Worm (Caenorhabditis elegans): ENCODE data around the gene jmjd-1.1.

Gene jmjd-1.1

DNA sequence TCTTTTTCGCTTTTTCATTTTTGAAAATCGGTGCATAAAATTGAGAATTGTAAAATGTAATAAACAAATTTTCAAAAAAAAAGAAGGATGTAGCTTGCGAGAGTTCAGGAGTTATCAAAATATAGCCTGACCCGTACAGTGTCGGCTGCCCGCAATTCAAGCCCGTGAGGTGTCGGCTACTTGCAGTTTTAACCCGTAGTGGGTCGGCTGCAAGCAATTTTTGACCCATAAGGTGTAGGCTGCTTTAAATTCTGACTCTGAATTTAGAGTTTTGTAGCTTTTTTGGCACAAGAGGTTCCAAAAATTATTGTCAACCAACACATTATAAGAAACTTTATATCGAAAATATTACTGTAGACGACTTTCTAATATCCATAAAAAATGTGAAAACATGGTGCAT lies 39.6 kb downstream of the jmjd-1.1 start:
- TF ChIP-seq cog-1 (tag; optimal IDR thresholded peaks at IDR 0.05), result no peak
- TF ChIP-seq med-1 (GFP tag; optimal IDR thresholded peaks at IDR 0.05; ENCODE audit: insufficient read depth), result no peak
- no peak for TF ChIP-seq ztf-23 (GFP tag; IDR thresholded peaks at IDR 0.05)
- no peak for TF ChIP-seq flt-1 (GFP tag; IDR thresholded peaks at IDR 0.05)
- no peak for TF ChIP-seq klf-2 (GFP tag; conservative IDR thresholded peaks at IDR 0.05)
- no peak for TF ChIP-seq ref-1 (GFP tag; conservative IDR thresholded peaks at IDR 0.05)
- no peak for TF ChIP-seq tab-1 (GFP tag; IDR thresholded peaks at IDR 0.05)

DNA sequence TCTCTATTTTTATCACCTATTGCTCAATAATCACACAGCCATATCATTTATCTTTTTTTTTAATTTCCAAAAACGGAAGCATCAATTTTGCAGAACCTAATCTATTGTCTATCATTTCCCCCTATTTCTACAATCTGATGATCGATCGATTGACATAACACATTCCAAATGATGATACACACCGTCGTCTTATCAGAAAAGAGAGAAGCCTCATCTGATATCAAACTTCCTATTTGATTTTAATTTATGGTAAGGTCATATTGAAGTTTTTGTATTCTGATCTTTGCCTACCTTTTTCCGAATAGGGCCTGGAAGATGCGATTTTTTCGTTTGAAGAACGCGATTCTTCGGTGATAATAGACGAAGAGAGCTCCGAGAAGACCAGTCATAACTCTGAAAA lies 43.2 kb downstream of the jmjd-1.1 start:
- no peak for TF ChIP-seq med-1 (GFP tag; optimal IDR thresholded peaks at IDR 0.05; ENCODE audit: insufficient read depth)
- TF ChIP-seq ref-1 (GFP tag; conservative IDR thresholded peaks at IDR 0.05), result no peak
- no peak for TF ChIP-seq ztf-29 (GFP tag; IDR thresholded peaks at IDR 0.05)
- TF ChIP-seq klf-2 (GFP tag; conservative IDR thresholded peaks at IDR 0.05), result no peak
- no peak for TF ChIP-seq tab-1 (GFP tag; IDR thresholded peaks at IDR 0.05)
- no peak for TF ChIP-seq flt-1 (GFP tag; IDR thresholded peaks at IDR 0.05)
- no peak for TF ChIP-seq ztf-23 (GFP tag; IDR thresholded peaks at IDR 0.05)
- no peak for TF ChIP-seq cog-1 (tag; optimal IDR thresholded peaks at IDR 0.05)
- no peak for TF ChIP-seq T22C8.4 (GFP tag; IDR thresholded peaks at IDR 0.05)

ce11 chrII:11852191-11852901 lies 46.0 kb downstream of the jmjd-1.1 start:
- TF ChIP-seq flt-1 (GFP tag; IDR thresholded peaks at IDR 0.05), result no peak
- TF ChIP-seq T22C8.4 (GFP tag; IDR thresholded peaks at IDR 0.05), result no peak
- TF ChIP-seq tab-1 (GFP tag; IDR thresholded peaks at IDR 0.05), result no peak
- TF ChIP-seq klf-2 (GFP tag; conservative IDR thresholded peaks at IDR 0.05), result no peak
- no peak for TF ChIP-seq med-1 (GFP tag; optimal IDR thresholded peaks at IDR 0.05; ENCODE audit: insufficient read depth)

ce11 chrII:11853108-11853507 lies 46.8 kb downstream of the jmjd-1.1 start:
- TF ChIP-seq ztf-29 (GFP tag; IDR thresholded peaks at IDR 0.05) (no peak), med-1 (GFP tag; optimal IDR thresholded peaks at IDR 0.05; ENCODE audit: insufficient read depth) (no peak), ref-1 (GFP tag; conservative IDR thresholded peaks at IDR 0.05) (no peak), cog-1 (tag; optimal IDR thresholded peaks at IDR 0.05) (no peak), klf-2 (GFP tag; conservative IDR thresholded peaks at IDR 0.05) (no peak), flt-1 (GFP tag; IDR thresholded peaks at IDR 0.05) (no peak), T22C8.4 (GFP tag; IDR thresholded peaks at IDR 0.05) (no peak), tab-1 (GFP tag; IDR thresholded peaks at IDR 0.05) (no peak), ztf-23 (GFP tag; IDR thresholded peaks at IDR 0.05) (no peak)

- no peak for TF ChIP-seq tab-1 (GFP tag; IDR thresholded peaks at IDR 0.05)
- no peak for TF ChIP-seq T22C8.4 (GFP tag; IDR thresholded peaks at IDR 0.05)
- TF ChIP-seq ref-1 (GFP tag; conservative IDR thresholded peaks at IDR 0.05), result no peak
- TF ChIP-seq ztf-23 (GFP tag; IDR thresholded peaks at IDR 0.05), result no peak
These were observed 48.4 kb downstream of the jmjd-1.1 start for ce11 chrII:11854749-11855148.

- TF ChIP-seq klf-2 (GFP tag; conservative IDR thresholded peaks at IDR 0.05) (no peak), tab-1 (GFP tag; IDR thresholded peaks at IDR 0.05) (no peak), ztf-23 (GFP tag; IDR thresholded peaks at IDR 0.05) (no peak), T22C8.4 (GFP tag; IDR thresholded peaks at IDR 0.05) (no peak), cog-1 (tag; optimal IDR thresholded peaks at IDR 0.05) (no peak), ref-1 (GFP tag; conservative IDR thresholded peaks at IDR 0.05) (no peak), flt-1 (GFP tag; IDR thresholded peaks at IDR 0.05) (no peak), med-1 (GFP tag; optimal IDR thresholded peaks at IDR 0.05; ENCODE audit: insufficient read depth) (no peak), ztf-29 (GFP tag; IDR thresholded peaks at IDR 0.05) (no peak)
These were observed 50.0 kb downstream of the jmjd-1.1 start, which contains the start of gene clh-1 for ce11 chrII:11856361-11856760. Gene clh-1 (minus strand): TSS chrII:11856461.

Data from whole organism, midembryonic.